Fruit fly (Drosophila melanogaster): ENCODE results near the gene CG17361.

DNA sequence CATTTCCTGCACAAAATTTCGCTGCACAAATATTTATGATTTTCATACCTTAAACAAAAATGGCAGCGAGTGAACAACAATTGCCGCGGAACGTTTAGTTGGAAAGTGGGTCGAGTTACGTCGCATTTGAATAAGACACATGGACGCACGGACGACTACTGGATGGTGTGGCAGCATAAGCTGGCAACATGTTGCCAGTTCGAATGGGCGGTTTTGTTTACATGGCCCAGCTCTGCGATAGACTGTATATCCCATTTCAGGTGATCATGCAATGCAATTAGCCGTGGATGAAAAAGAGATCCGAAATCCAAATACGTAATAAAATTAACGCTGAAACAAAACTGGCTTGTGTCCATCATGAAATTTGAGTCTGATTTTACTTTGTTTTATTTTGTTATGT is 40.3 kb upstream of the CG17361 start:
- TF ChIP-seq pan (optimal IDR thresholded peaks at IDR 0.05) = no peak
- TF ChIP-seq EcR (GFP tag; optimal IDR thresholded peaks at IDR 0.05) = no peak
- TF ChIP-seq psq (optimal IDR thresholded peaks at IDR 0.05) = no peak
- no peak for TF ChIP-seq CG8478 (optimal IDR thresholded peaks at IDR 0.05)

Measured in whole organism.